Worm (Caenorhabditis elegans) whole organism, L4 larva: ENCODE results near the gene C46C2.2.

ENCODE experiments used
- ZK546.5 ChIP-seq, 2 experiments: sonication (generic microtip); optimal IDR thresholded peaks; 2 replicates each; lab custom pipeline; 2017; ENCODE audit warnings: missing biosample characterization in 2 of 2, missing genetic modification characterization in 2 of 2
- nhr-41 ChIP-seq: fragments of 200-800 bp; sonication (Bioruptor generic); IDR thresholded peaks from 2 replicates; pipeline ENCODE4 v1.3.6; 2022; ENCODE audit warnings: missing genetic modification reagents, missing genetic modification characterization, missing compliant biosample characterization
- pha-4 ChIP-seq, 2 experiments: fragments of 150-350 bp in 1 of 2; fragments of 200-800 bp in 1 of 2; sonication (Bioruptor generic) in 1 of 2; IDR thresholded peaks in 1 of 2; optimal IDR thresholded peaks in 1 of 2; 2 replicates each; pipeline versions ENCODE4 v1.3.6 to Lab custom; 2014 to 2022; ENCODE audit warnings: missing genetic modification characterization in 2 of 2, missing genetic modification reagents in 2 of 2, missing biosample characterization in 1 of 2, missing compliant biosample characterization in 1 of 2

- TF ChIP-seq nhr-41 (GFP tag; lab: Robert Waterston, UW) (no peak), pha-4 (GFP tag; IDR thresholded peaks at IDR 0.05; lab: Robert Waterston, UW) (no peak), pha-4 (tag; optimal IDR thresholded peaks at IDR 0.05; lab: Kevin White, UChicago) (no peak), ZK546.5 (tag; optimal IDR thresholded peaks at IDR 0.05; lab: Kevin White, UChicago) (no peak)
Observed at ce11 chrIV:9192522-9192921, 25.0 kb upstream of the C46C2.2 start, which contains the start of gene C46C2.5.
